Fruit fly (Drosophila melanogaster) S2 (cell line): ENCODE results near the gene Fer1HCH.

Source experiments
- CG8478 ChIP-seq: fragments of >200 bp; optimal IDR thresholded peaks from 2 replicates; lab custom pipeline; 2018
- CTCF ChIP-seq, 2 experiments: fragments of >200 bp; optimal IDR thresholded peaks; 2 replicates each; lab custom pipeline; 2018

DNA sequence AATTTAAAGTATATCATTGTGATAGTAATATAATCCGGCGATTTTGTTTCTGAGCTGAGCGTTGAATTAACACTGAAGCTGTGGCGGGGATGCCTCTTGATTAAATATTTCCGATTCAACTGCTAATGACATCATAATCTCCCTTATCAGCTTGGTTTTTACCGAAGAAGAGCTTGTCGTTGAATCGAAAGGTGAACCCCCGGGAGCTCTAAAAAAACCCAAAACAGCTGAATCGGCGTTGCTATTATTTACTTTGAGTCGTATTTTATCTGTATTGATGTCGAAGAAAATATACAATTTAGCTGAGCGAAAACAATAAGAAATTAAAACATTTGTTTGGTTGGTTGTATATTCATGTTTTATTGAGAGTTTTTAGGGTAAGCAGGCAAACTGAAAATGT, 31.2 kb upstream of the Fer1HCH start:
- TF ChIP-seq CG8478 (no peak), CTCF (optimal IDR thresholded peaks at IDR 0.05; lab: Kevin White, UChicago) (no peak)
